Fruit fly (Drosophila melanogaster) S2 (cell line): ENCODE results near the gene CG3604.

Experiments
- CG8478 ChIP-seq: fragments of >200 bp; optimal IDR thresholded peaks from 2 replicates; lab custom pipeline; 2018
- CTCF ChIP-seq, 2 experiments: fragments of >200 bp; optimal IDR thresholded peaks; 2 replicates each; lab custom pipeline; 2018

The CG3604 gene

dm6 chr2L:3703260-3703659 is 5.6 kb upstream of the CG3604 start, which contains the start of gene CG2816:
Gene CG2816, plus strand, starts transcription at chr2L:3703659.
- TF ChIP-seq CTCF (optimal IDR thresholded peaks at IDR 0.05; lab: Kevin White, UChicago): no peak
- no peak for TF ChIP-seq CG8478 (lab: Kevin White, UChicago)

- no peak for TF ChIP-seq CTCF (optimal IDR thresholded peaks at IDR 0.05; lab: Kevin White, UChicago)
Measured at dm6 chr2L:3701526-3701925, 3.9 kb upstream of the CG3604 start, which contains the start of gene CG43145. Gene CG43145, plus strand, starts transcription at chr2L:3701826.

- no peak for TF ChIP-seq CTCF (optimal IDR thresholded peaks at IDR 0.05; lab: Kevin White, UChicago)
- no peak for TF ChIP-seq CG8478 (lab: Kevin White, UChicago)
Measured at dm6 chr2L:3700990-3701389, 3.3 kb upstream of the CG3604 start, which contains the start of gene CG42467. Gene CG42467, plus strand, starts transcription at chr2L:3701290.

dm6 chr2L:3700374-3700773 is 2.7 kb upstream of the CG3604 start, which contains the start of gene Sfp24C1:
Gene Sfp24C1, plus strand, starts transcription at chr2L:3700674.
- TF ChIP-seq CTCF (optimal IDR thresholded peaks at IDR 0.05; lab: Kevin White, UChicago) (no peak), CG8478 (lab: Kevin White, UChicago) (no peak)

dm6 chr2L:3699895-3700294 is 2.2 kb upstream of the CG3604 start, which contains the start of gene CG42465:
Gene CG42465, plus strand, starts transcription at chr2L:3700195.
- TF ChIP-seq CTCF (optimal IDR thresholded peaks at IDR 0.05; lab: Kevin White, UChicago) (no peak), CG8478 (lab: Kevin White, UChicago) (no peak)

- TF ChIP-seq CTCF (optimal IDR thresholded peaks at IDR 0.05; lab: Kevin White, UChicago) (no peak), CG8478 (lab: Kevin White, UChicago) (no peak)
Measured at dm6 chr2L:3698992-3699514, 1.4 kb upstream of the CG3604 start, which contains the start of the genes CG10031 and CG42464. Gene CG10031, minus strand, starts transcription at chr2L:3699092. Gene CG42464, plus strand, starts transcription at chr2L:3699464.

dm6 chr2L:3696438-3696837 is 1.2 kb downstream of the CG3604 start, which contains the start of gene IM33:
Gene IM33, minus strand, starts transcription at chr2L:3696658.
- TF ChIP-seq CG8478 (lab: Kevin White, UChicago): no peak
- TF ChIP-seq CTCF (optimal IDR thresholded peaks at IDR 0.05; lab: Kevin White, UChicago): no peak

- TF ChIP-seq CG8478 (lab: Kevin White, UChicago) (no peak), CTCF (optimal IDR thresholded peaks at IDR 0.05; lab: Kevin White, UChicago) (no peak)
Measured at dm6 chr2L:3695361-3695818, 2.3 kb downstream of the CG3604 start, which contains the start of gene CG16713. Gene CG16713, minus strand, starts transcription at chr2L:3695411.

- no peak for TF ChIP-seq CTCF (optimal IDR thresholded peaks at IDR 0.05; lab: Kevin White, UChicago)
- no peak for TF ChIP-seq CG8478 (lab: Kevin White, UChicago)
Measured at dm6 chr2L:3694920-3695319, 2.8 kb downstream of the CG3604 start, which contains the start of gene CG43165. Gene CG43165, minus strand, starts transcription at chr2L:3695020.

- TF ChIP-seq CTCF (optimal IDR thresholded peaks at IDR 0.05; lab: Kevin White, UChicago) (no peak), CG8478 (lab: Kevin White, UChicago) (no peak)
Measured at dm6 chr2L:3693805-3694204, 3.9 kb downstream of the CG3604 start, which contains the start of gene Acp24A4. Gene Acp24A4, minus strand, starts transcription at chr2L:3693905.

dm6 chr2L:3693082-3693481 is 4.6 kb downstream of the CG3604 start, which contains the start of gene CG3513:
Gene CG3513, minus strand, starts transcription at chr2L:3693182.
- TF ChIP-seq CG8478 (lab: Kevin White, UChicago): no peak
- no peak for TF ChIP-seq CTCF (optimal IDR thresholded peaks at IDR 0.05; lab: Kevin White, UChicago)

- no peak for TF ChIP-seq CTCF (optimal IDR thresholded peaks at IDR 0.05; lab: Kevin White, UChicago)
- TF ChIP-seq CG8478 (lab: Kevin White, UChicago): no peak
Measured at dm6 chr2L:3692466-3692865, 5.2 kb downstream of the CG3604 start, which contains the start of gene CG16704. Gene CG16704, minus strand, starts transcription at chr2L:3692587.

- TF ChIP-seq CTCF (optimal IDR thresholded peaks at IDR 0.05; lab: Kevin White, UChicago) (no peak), CG8478 (lab: Kevin White, UChicago) (no peak)
Measured at dm6 chr2L:3685139-3685851, 12.4 kb downstream of the CG3604 start.

- TF ChIP-seq CTCF (optimal IDR thresholded peaks at IDR 0.05; lab: Kevin White, UChicago) (no peak), CG8478 (lab: Kevin White, UChicago) (no peak)
Measured at dm6 chr2L:3682489-3682888, 15.2 kb downstream of the CG3604 start.

dm6 chr2L:3681338-3681737 is 16.3 kb downstream of the CG3604 start:
- TF ChIP-seq CG8478 (lab: Kevin White, UChicago) (no peak), CTCF (optimal IDR thresholded peaks at IDR 0.05; lab: Kevin White, UChicago) (no peak)
